Worm (Caenorhabditis elegans): ENCODE data around the gene jmjd-2.

DNA sequence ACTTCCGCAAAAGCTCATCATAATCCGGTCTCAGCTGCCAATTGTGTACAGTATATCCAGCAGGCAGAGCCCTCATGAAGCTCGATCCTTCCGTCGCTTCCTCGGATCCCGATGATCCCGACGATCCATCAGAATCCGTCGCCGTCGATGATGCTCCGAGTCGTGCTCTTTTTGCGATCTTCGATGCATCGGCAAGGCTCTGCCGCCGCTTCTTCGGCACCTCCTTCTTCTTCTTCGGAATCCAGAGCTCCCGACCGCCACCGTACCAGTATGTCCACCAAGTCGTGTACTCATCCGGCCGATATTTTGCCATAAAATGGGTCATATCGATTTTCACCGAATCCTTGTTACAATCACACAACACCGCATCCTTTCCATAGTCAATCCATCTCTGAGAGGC lies 3.5 kb downstream of the jmjd-2 start:
- no peak for TF ChIP-seq hmg-4 (GFP tag; optimal IDR thresholded peaks at IDR 0.05)
- no peak for TF ChIP-seq ama-1 (optimal IDR thresholded peaks at IDR 0.05)
- TF ChIP-seq tbx-11 (GFP tag; IDR thresholded peaks at IDR 0.05) = no peak
- TF ChIP-seq pes-1 (GFP tag; IDR thresholded peaks at IDR 0.05) = no peak
- no peak for TF ChIP-seq aly-1 (tag; optimal IDR thresholded peaks at IDR 0.05)
- no peak for TF ChIP-seq hmbx-1 (tag; optimal IDR thresholded peaks at IDR 0.05)
- no peak for TF ChIP-seq tra-4 (tag; optimal IDR thresholded peaks at IDR 0.05)
